Fruit fly (Drosophila melanogaster) whole organism, pupa: Measurements from ENCODE around the gene dan.

Experiments used
- CG17806 ChIP-seq: fragments of 200-800 bp; sonication (Bioruptor generic); optimal IDR thresholded peaks from 2 replicates; lab custom pipeline; 2018; ENCODE audit warnings: missing biosample characterization, mild to moderate bottlenecking, missing genetic modification characterization, moderate library complexity
- D1 ChIP-seq: fragments of 200-800 bp; sonication (Bioruptor generic); optimal IDR thresholded peaks from 2 replicates; lab custom pipeline; 2018; ENCODE audit warnings: missing biosample characterization, mild to moderate bottlenecking, missing genetic modification characterization, moderate library complexity
- Pif1A ChIP-seq: fragments of 200-800 bp; sonication (Bioruptor generic); optimal IDR thresholded peaks from 3 replicates; lab custom pipeline; 2016; ENCODE audit warnings: missing biosample characterization, missing genetic modification characterization
- Snoo ChIP-seq: fragments of 200-800 bp; sonication (Bioruptor generic); optimal IDR thresholded peaks from 3 replicates; lab custom pipeline; 2017; ENCODE audit warnings: missing biosample characterization, mild to moderate bottlenecking, missing genetic modification characterization, inconsistent platforms
- rn ChIP-seq: fragments of 200-800 bp; sonication (Bioruptor generic); IDR thresholded peaks from 2 replicates; pipeline ENCODE4 v1.3.6; 2022; ENCODE audit warnings: missing biosample characterization, missing genetic modification characterization

- TF ChIP-seq Pif1A (GFP tag; lab: Kevin White, UChicago): no peak
- no peak for TF ChIP-seq Snoo (tag; lab: Kevin White, UChicago)
- no peak for TF ChIP-seq rn
- no peak for TF ChIP-seq CG17806
- TF ChIP-seq D1 (tag; lab: Kevin White, UChicago): peak; percentile 26
These were observed 9.6 kb downstream of the dan start, which contains the start of gene lobo for dm6 chr3R:25193726-25194204.
